Worm (Caenorhabditis elegans) whole organism, L2 larva: ENCODE results near the gene Y14H12A.2.

ENCODE experiments used
- C34F6.9 ChIP-seq: fragments of 150-350 bp; optimal IDR thresholded peaks from 2 replicates; lab custom pipeline; 2014; ENCODE audit warnings: missing biosample characterization, missing genetic modification characterization
- Y55F3AM.14 ChIP-seq: fragments of 200-800 bp; sonication (Bioruptor generic); optimal IDR thresholded peaks from 2 replicates; lab custom pipeline; 2018; ENCODE audit warnings: mild to moderate bottlenecking, missing genetic modification characterization, missing compliant biosample characterization
- ZK546.5 ChIP-seq: sonication (generic microtip); optimal IDR thresholded peaks from 2 replicates; lab custom pipeline; 2017; ENCODE audit warnings: missing biosample characterization, missing genetic modification characterization
- alr-1 ChIP-seq: fragments of 150-350 bp; optimal IDR thresholded peaks from 2 replicates; lab custom pipeline; 2014; ENCODE audit warnings: missing biosample characterization, missing genetic modification characterization
- aly-2 ChIP-seq: fragments of 150-350 bp; optimal IDR thresholded peaks from 2 replicates; lab custom pipeline; 2014; ENCODE audit warnings: missing biosample characterization, missing genetic modification characterization
- ceh-16 ChIP-seq: fragments of 150-350 bp; optimal IDR thresholded peaks from 2 replicates; lab custom pipeline; 2014; ENCODE audit warnings: missing biosample characterization, missing genetic modification characterization
- crh-2 ChIP-seq: sonication (generic microtip); optimal IDR thresholded peaks from 2 replicates; lab custom pipeline; 2017; ENCODE audit warnings: missing biosample characterization, missing genetic modification characterization
- dmd-4 ChIP-seq: sonication (generic microtip); optimal IDR thresholded peaks from 2 replicates; lab custom pipeline; 2017; ENCODE audit warnings: missing biosample characterization, missing genetic modification characterization
- egl-27 ChIP-seq: sonication (generic microtip); optimal IDR thresholded peaks from 3 replicates; lab custom pipeline; 2017; ENCODE audit warnings: missing biosample characterization, missing genetic modification reagents, missing genetic modification characterization
- elt-1 ChIP-seq: fragments of 150-350 bp; optimal IDR thresholded peaks from 2 replicates; lab custom pipeline; 2014; ENCODE audit warnings: missing biosample characterization, missing genetic modification characterization
- elt-3 ChIP-seq: sonication (generic microtip); optimal IDR thresholded peaks from 2 replicates; lab custom pipeline; 2017; ENCODE audit warnings: missing biosample characterization, missing genetic modification characterization
- fos-1 ChIP-seq: fragments of 150-350 bp; optimal IDR thresholded peaks from 2 replicates; lab custom pipeline; 2014; ENCODE audit warnings: missing biosample characterization, missing genetic modification characterization
- gmeb-1 ChIP-seq: fragments of 150-350 bp; optimal IDR thresholded peaks from 2 replicates; lab custom pipeline; 2014; ENCODE audit warnings: missing biosample characterization, missing genetic modification characterization
- lin-11 ChIP-seq: fragments of 150-350 bp; sonication (generic microtip); optimal IDR thresholded peaks from 2 replicates; lab custom pipeline; 2014; ENCODE audit warnings: missing biosample characterization, missing genetic modification characterization, inconsistent platforms, mixed read lengths
- lin-13 ChIP-seq: fragments of 150-350 bp; optimal IDR thresholded peaks from 2 replicates; lab custom pipeline; 2014; ENCODE audit warnings: missing biosample characterization, missing genetic modification reagents, missing genetic modification characterization
- lin-39 ChIP-seq: fragments of 150-350 bp; optimal IDR thresholded peaks from 2 replicates; lab custom pipeline; 2014; ENCODE audit warnings: missing biosample characterization, missing genetic modification reagents, missing genetic modification characterization
- lsy-2 ChIP-seq, 2 experiments: fragments of 150-350 bp in 1 of 2; sonication (generic microtip) in 1 of 2; optimal IDR thresholded peaks; 2 replicates each; lab custom pipeline; 2014 to 2017; ENCODE audit warnings: missing biosample characterization in 2 of 2, missing genetic modification characterization in 2 of 2
- mab-5 ChIP-seq: fragments of 150-350 bp; optimal IDR thresholded peaks from 2 replicates; lab custom pipeline; 2014; ENCODE audit warnings: missing biosample characterization, missing genetic modification characterization
- mdl-1 ChIP-seq, 2 experiments: fragments of 150-350 bp in 1 of 2; sonication (generic microtip) in 1 of 2; optimal IDR thresholded peaks; 2 replicates each; lab custom pipeline; 2017; ENCODE audit warnings: missing biosample characterization in 2 of 2, missing genetic modification characterization in 2 of 2
- nhr-10 ChIP-seq: sonication (generic microtip); optimal IDR thresholded peaks from 2 replicates; lab custom pipeline; 2017; ENCODE audit warnings: missing biosample characterization, missing genetic modification characterization
- nhr-11 ChIP-seq: fragments of 150-350 bp; optimal IDR thresholded peaks from 2 replicates; lab custom pipeline; 2014; ENCODE audit warnings: missing biosample characterization, missing genetic modification characterization
- nhr-12 ChIP-seq: fragments of 150-350 bp; optimal IDR thresholded peaks from 2 replicates; lab custom pipeline; 2014; ENCODE audit warnings: missing biosample characterization, missing genetic modification characterization
- nhr-129 ChIP-seq: fragments of 150-350 bp; optimal IDR thresholded peaks from 2 replicates; lab custom pipeline; 2014; ENCODE audit warnings: missing biosample characterization, missing genetic modification characterization
- nhr-21 ChIP-seq: fragments of 150-350 bp; optimal IDR thresholded peaks from 2 replicates; lab custom pipeline; 2014; ENCODE audit warnings: missing biosample characterization, missing genetic modification characterization
- nhr-23 ChIP-seq: fragments of 150-350 bp; optimal IDR thresholded peaks from 2 replicates; lab custom pipeline; 2014; ENCODE audit warnings: missing biosample characterization, missing genetic modification reagents, missing genetic modification characterization
- nhr-6 ChIP-seq: fragments of 150-350 bp; optimal IDR thresholded peaks from 2 replicates; lab custom pipeline; 2014; ENCODE audit warnings: missing biosample characterization, missing genetic modification characterization
- nhr-77 ChIP-seq: fragments of 150-350 bp; optimal IDR thresholded peaks from 2 replicates; lab custom pipeline; 2014; ENCODE audit warnings: missing biosample characterization, missing genetic modification characterization
- peb-1 ChIP-seq: fragments of 150-350 bp; optimal IDR thresholded peaks from 2 replicates; lab custom pipeline; 2014; ENCODE audit warnings: missing biosample characterization, missing genetic modification characterization
- sem-4 ChIP-seq: fragments of 150-350 bp; optimal IDR thresholded peaks from 2 replicates; lab custom pipeline; 2014; ENCODE audit warnings: missing biosample characterization, missing genetic modification reagents, missing genetic modification characterization
- sma-9 ChIP-seq, 2 experiments: fragments of 150-350 bp in 1 of 2; sonication (generic microtip) in 1 of 2; optimal IDR thresholded peaks; 2 replicates each; lab custom pipeline; 2014 to 2016; ENCODE audit warnings: missing genetic modification characterization in 2 of 2, mild to moderate bottlenecking in 1 of 2, missing biosample characterization in 1 of 2, missing compliant biosample characterization in 1 of 2, missing genetic modification reagents in 1 of 2, moderate library complexity in 1 of 2
- snpc-4 ChIP-seq: fragments of 150-350 bp; optimal IDR thresholded peaks from 2 replicates; lab custom pipeline; 2014; ENCODE audit warnings: missing biosample characterization, missing genetic modification characterization
- unc-39 ChIP-seq: fragments of 150-350 bp; optimal IDR thresholded peaks from 2 replicates; lab custom pipeline; 2014; ENCODE audit warnings: missing biosample characterization, missing genetic modification characterization
- unc-55 ChIP-seq: fragments of 150-350 bp; sonication (generic microtip); optimal IDR thresholded peaks from 3 replicates; lab custom pipeline; 2014; ENCODE audit warnings: missing biosample characterization, missing genetic modification reagents, missing genetic modification characterization
- unc-62 ChIP-seq: fragments of 150-350 bp; optimal IDR thresholded peaks from 2 replicates; lab custom pipeline; 2014; ENCODE audit warnings: missing biosample characterization, missing genetic modification reagents, missing genetic modification characterization
- zag-1 ChIP-seq: fragments of 150-350 bp; optimal IDR thresholded peaks from 2 replicates; lab custom pipeline; 2014; ENCODE audit warnings: missing biosample characterization, missing genetic modification characterization
- ztf-1 ChIP-seq: fragments of 200-800 bp; sonication (Bioruptor generic); conservative IDR thresholded peaks from 2 replicates; pipeline ENCODE4 v1.3.6; 2022; ENCODE audit warnings: missing genetic modification characterization, missing compliant biosample characterization
- ztf-11 ChIP-seq: sonication (generic microtip); optimal IDR thresholded peaks from 2 replicates; lab custom pipeline; 2017; ENCODE audit warnings: missing biosample characterization, missing genetic modification characterization
- ztf-4 ChIP-seq: fragments of 150-350 bp; optimal IDR thresholded peaks from 2 replicates; lab custom pipeline; 2014; ENCODE audit warnings: missing biosample characterization, missing genetic modification characterization

The Y14H12A.2 gene

DNA sequence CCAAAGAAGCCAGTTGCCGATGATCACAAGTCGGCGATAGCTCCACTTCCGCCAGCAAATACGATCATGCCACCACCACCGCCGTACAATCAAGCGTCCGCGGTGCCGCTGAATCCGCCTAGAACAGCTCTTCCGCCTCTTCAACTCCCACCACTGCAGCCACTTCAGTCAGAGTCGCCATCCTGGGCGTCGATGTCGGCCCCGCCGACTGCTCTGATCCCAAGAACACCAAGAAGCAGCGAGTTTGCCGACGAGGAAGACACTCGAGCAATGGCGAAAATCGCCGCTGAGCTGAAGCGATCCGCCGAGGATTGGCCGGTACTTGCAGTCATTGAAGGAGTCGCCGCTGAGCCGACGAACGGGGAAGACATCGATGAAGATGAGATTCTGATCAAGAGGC is 21.4 kb downstream of the Y14H12A.2 start:
- TF ChIP-seq nhr-6 = no peak
- no peak for TF ChIP-seq lin-11
- TF ChIP-seq mdl-1 (tag; optimal IDR thresholded peaks at IDR 0.05; lab: Kevin White, UChicago) = no peak
- no peak for TF ChIP-seq alr-1
- TF ChIP-seq unc-39 (tag; lab: Kevin White, UChicago) = no peak

ce11 chrII:3967061-3967460 is 22.4 kb downstream of the Y14H12A.2 start:
- no peak for TF ChIP-seq nhr-11

- no peak for TF ChIP-seq nhr-129 (tag; lab: Kevin White, UChicago)
- no peak for TF ChIP-seq lin-39 (tag; lab: Kevin White, UChicago)
- no peak for TF ChIP-seq unc-39 (tag; lab: Kevin White, UChicago)
- no peak for TF ChIP-seq sma-9 (GFP tag; optimal IDR thresholded peaks at IDR 0.05; lab: Kevin White, UChicago)
- TF ChIP-seq sma-9 (tag; optimal IDR thresholded peaks at IDR 0.05; lab: Kevin White, UChicago) = no peak
- TF ChIP-seq zag-1 (tag; lab: Kevin White, UChicago) = no peak
- TF ChIP-seq, all 48 proteins: peak for 0
These were observed 23.6 kb downstream of the Y14H12A.2 start for ce11 chrII:3965665-3966416.

DNA sequence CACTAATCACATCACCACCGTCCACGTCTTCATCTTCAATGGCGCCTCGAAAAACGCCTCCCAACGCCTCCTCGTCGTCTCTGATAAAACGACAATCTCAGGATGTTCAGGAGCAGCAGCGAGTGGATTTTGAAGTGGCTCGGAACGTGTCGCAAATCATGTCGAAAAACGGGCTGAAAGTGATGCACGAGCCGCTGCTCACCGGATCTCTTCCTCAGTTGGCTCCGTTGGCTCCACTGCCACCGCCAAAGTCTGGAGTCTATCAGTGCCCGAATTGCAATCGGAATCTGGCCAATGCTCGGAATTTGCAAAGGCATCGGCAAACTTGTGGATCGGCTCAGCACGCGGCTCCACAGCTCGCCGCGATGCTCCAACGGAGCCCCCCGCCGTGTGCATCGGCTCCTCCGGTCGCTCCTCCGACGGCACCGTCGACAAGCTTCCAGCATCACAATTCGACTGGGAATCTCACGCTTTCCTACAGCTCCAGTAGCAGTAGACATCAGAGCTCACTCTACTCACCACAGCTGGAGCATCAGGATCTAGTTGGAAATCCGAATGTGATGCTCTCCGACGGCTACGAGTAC is 25.1 kb downstream of the Y14H12A.2 start:
- TF ChIP-seq lin-11 (no peak), mdl-1 (tag; optimal IDR thresholded peaks at IDR 0.05; lab: Kevin White, UChicago) (no peak), nhr-129 (tag; lab: Kevin White, UChicago) (no peak), unc-62 (no peak), nhr-21 (tag; lab: Kevin White, UChicago) (no peak), peb-1 (tag; lab: Kevin White, UChicago) (no peak), nhr-77 (tag; lab: Kevin White, UChicago) (no peak), ceh-16 (tag; lab: Kevin White, UChicago) (no peak), nhr-11 (no peak), ZK546.5 (tag; lab: Kevin White, UChicago) (no peak), dmd-4 (tag; lab: Kevin White, UChicago) (no peak), elt-3 (tag; lab: Kevin White, UChicago) (no peak)

ce11 chrII:3961256-3961655 is 28.2 kb downstream of the Y14H12A.2 start:
- TF ChIP-seq Y55F3AM.14 (GFP tag; lab: Kevin White, UChicago) (peak; percentile 21), unc-55 (no peak), sem-4 (tag; lab: Kevin White, UChicago) (no peak), C34F6.9 (tag; lab: Kevin White, UChicago) (peak; percentile 32), lsy-2 (tag; optimal IDR thresholded peaks at IDR 0.05; lab: Kevin White, UChicago) (peak in 1 of 2 experiments; percentile 33)

- TF ChIP-seq egl-27 (tag; lab: Kevin White, UChicago) = no peak
- no peak for TF ChIP-seq ztf-11 (tag; lab: Kevin White, UChicago)
- peak; percentile 93 for TF ChIP-seq unc-55
- TF ChIP-seq nhr-23 (tag; lab: Kevin White, UChicago) = no peak
- TF ChIP-seq nhr-129 (tag; lab: Kevin White, UChicago) = peak; percentile 42
- no peak for TF ChIP-seq ztf-4 (tag; lab: Kevin White, UChicago)
- TF ChIP-seq gmeb-1 (tag; lab: Kevin White, UChicago) = no peak
- no peak for TF ChIP-seq nhr-10 (tag; lab: Kevin White, UChicago)
- no peak for TF ChIP-seq nhr-21 (tag; lab: Kevin White, UChicago)
- no peak for TF ChIP-seq ZK546.5 (tag; lab: Kevin White, UChicago)
- peak in 1 of 2 experiments; percentile 63 for TF ChIP-seq lsy-2 (tag; optimal IDR thresholded peaks at IDR 0.05; lab: Kevin White, UChicago)
- TF ChIP-seq mab-5 (tag; lab: Kevin White, UChicago) = peak; percentile 57
- TF ChIP-seq sma-9 (GFP tag; optimal IDR thresholded peaks at IDR 0.05; lab: Kevin White, UChicago) = peak; percentile 19
- no peak for TF ChIP-seq sma-9 (tag; optimal IDR thresholded peaks at IDR 0.05; lab: Kevin White, UChicago)
- TF ChIP-seq fos-1 (tag; lab: Kevin White, UChicago) = peak; percentile 1
- TF ChIP-seq snpc-4 (tag; lab: Kevin White, UChicago) = no peak
- TF ChIP-seq mdl-1 (tag; optimal IDR thresholded peaks at IDR 0.05; lab: Kevin White, UChicago) = no peak
- TF ChIP-seq nhr-77 (tag; lab: Kevin White, UChicago) = no peak
- no peak for TF ChIP-seq lin-39 (tag; lab: Kevin White, UChicago)
- TF ChIP-seq aly-2 (tag; lab: Kevin White, UChicago) = no peak
- no peak for TF ChIP-seq unc-39 (tag; lab: Kevin White, UChicago)
- TF ChIP-seq elt-1 (tag; lab: Kevin White, UChicago) = no peak
- TF ChIP-seq elt-3 (tag; lab: Kevin White, UChicago) = no peak
- TF ChIP-seq nhr-12 (tag; lab: Kevin White, UChicago) = no peak
- peak; percentile 50 for TF ChIP-seq lin-13 (GFP tag; lab: Kevin White, UChicago)
- peak; percentile 72 for TF ChIP-seq C34F6.9 (tag; lab: Kevin White, UChicago)
- TF ChIP-seq nhr-6 = peak; percentile 45
- peak; percentile 2 for TF ChIP-seq crh-2 (tag; lab: Kevin White, UChicago)
- TF ChIP-seq ceh-16 (tag; lab: Kevin White, UChicago) = no peak
- TF ChIP-seq ztf-1 (GFP tag; lab: Robert Waterston, UW) = no peak
These were observed 29.2 kb downstream of the Y14H12A.2 start for ce11 chrII:3960276-3960675.
